Worm (Caenorhabditis elegans) whole organism, late embryonic: Measurements from ENCODE around the gene M163.8.

Experiments
- ceh-9 ChIP-seq: sonication (generic microtip); optimal IDR thresholded peaks from 2 replicates; lab custom pipeline; 2016; ENCODE audit warnings: mild to moderate bottlenecking, missing genetic modification characterization, inconsistent platforms, missing compliant biosample characterization
- eyg-1 ChIP-seq: sonication (generic microtip); optimal IDR thresholded peaks from 2 replicates; lab custom pipeline; 2016; ENCODE audit warnings: missing genotype, missing genetic modification characterization, missing compliant biosample characterization
- fkh-10 ChIP-seq: fragments of 150-350 bp; optimal IDR thresholded peaks from 2 replicates; lab custom pipeline; 2014; ENCODE audit warnings: missing biosample characterization, missing genetic modification reagents, missing genetic modification characterization
- nfya-1 ChIP-seq: sonication (generic microtip); optimal IDR thresholded peaks from 2 replicates; lab custom pipeline; 2017; ENCODE audit warnings: missing genetic modification characterization, mild to moderate bottlenecking, missing compliant biosample characterization, antibody characterized with exemption, moderate library complexity
- zip-5 ChIP-seq: sonication (generic microtip); optimal IDR thresholded peaks from 2 replicates; lab custom pipeline; 2016; ENCODE audit warnings: missing genetic modification characterization, missing compliant biosample characterization

DNA sequence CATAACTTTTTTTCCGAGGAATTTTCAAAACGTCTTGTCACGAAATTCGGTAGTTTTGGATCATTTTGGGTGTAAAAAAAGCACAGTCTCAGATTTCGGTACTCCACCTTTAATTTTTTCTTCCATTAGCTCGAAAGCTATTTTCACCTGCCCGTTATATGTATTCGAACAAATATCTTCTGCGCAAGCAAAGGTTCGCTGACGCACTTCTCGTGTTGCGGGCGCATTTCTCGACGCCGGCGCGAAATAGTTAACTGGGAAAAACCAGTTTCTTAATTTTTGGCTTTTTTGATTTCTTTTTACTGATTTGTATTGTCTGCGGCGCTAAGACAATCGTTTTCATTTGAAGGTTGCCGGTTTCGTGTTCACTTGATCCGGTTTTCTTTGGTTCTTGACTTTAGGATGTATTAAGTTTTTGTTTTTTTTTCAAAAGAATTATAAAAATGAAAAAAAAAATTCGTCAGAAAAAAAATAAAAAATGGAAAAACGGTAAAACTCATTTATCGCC lies 49.2 kb upstream of the M163.8 start:
- no peak for TF ChIP-seq nfya-1 (tag; lab: Kevin White, UChicago)
- no peak for TF ChIP-seq eyg-1
- TF ChIP-seq zip-5 (tag; lab: Kevin White, UChicago): no peak
- no peak for TF ChIP-seq ceh-9 (tag; lab: Kevin White, UChicago)
- TF ChIP-seq fkh-10 (GFP tag; lab: Kevin White, UChicago): no peak
